Worm (Caenorhabditis elegans): ENCODE measurements around the gene C47E12.3.

C47E12.3 gene

ce11 chrIV:9989416-9989815 lies 12.2 kb downstream of the C47E12.3 start:
- TF ChIP-seq snpc-1.2 (GFP tag; IDR thresholded peaks at IDR 0.05): no peak
- no peak for TF ChIP-seq Y105C5A.15 (GFP tag; IDR thresholded peaks at IDR 0.05)
- no peak for TF ChIP-seq Y48G9A.11 (GFP tag; IDR thresholded peaks at IDR 0.05)
- no peak for TF ChIP-seq dmd-8 (GFP tag; IDR thresholded peaks at IDR 0.05)
- TF ChIP-seq lin-38 (GFP tag; IDR thresholded peaks at IDR 0.05): peak; percentile 36; the same call in 1 of the 2 replicates
- no peak for TF ChIP-seq nhr-42 (GFP tag; IDR thresholded peaks at IDR 0.05)
- no peak for TF ChIP-seq ceh-20 (GFP tag; IDR thresholded peaks at IDR 0.05)
- TF ChIP-seq lim-7 (GFP tag; IDR thresholded peaks at IDR 0.05): no peak
- TF ChIP-seq D1046.2 (GFP tag; IDR thresholded peaks at IDR 0.05): no peak
- no peak for TF ChIP-seq skn-1 (tag; optimal IDR thresholded peaks at IDR 0.05)
- peak; percentile 7 for TF ChIP-seq gei-8 (GFP tag; optimal IDR thresholded peaks at IDR 0.05)
- TF ChIP-seq nhr-25 (tag; optimal IDR thresholded peaks at IDR 0.05; ENCODE audit: borderline replicate concordance, insufficient read depth): no peak
- TF ChIP-seq ctbp-1 (GFP tag; IDR thresholded peaks at IDR 0.05): no peak
- TF ChIP-seq aha-1 (tag): peak; percentile 55
- TF ChIP-seq zfp-3 (GFP tag; conservative IDR thresholded peaks at IDR 0.05): 0 out of 2 replicates have a peak, but pooled peaks have one; percentile 19
- TF ChIP-seq nhr-41 (GFP tag; IDR thresholded peaks at IDR 0.05): no peak
- no peak for TF ChIP-seq hlh-11 (tag; optimal IDR thresholded peaks at IDR 0.05)
- no peak for TF ChIP-seq set-16 (GFP tag; IDR thresholded peaks at IDR 0.05)
- peak; percentile 40 for TF ChIP-seq ama-1 (optimal IDR thresholded peaks at IDR 0.05)
- TF ChIP-seq unc-39 (tag; optimal IDR thresholded peaks at IDR 0.05): no peak
- no peak for TF ChIP-seq daf-16 (GFP tag; optimal IDR thresholded peaks at IDR 0.05)
- no peak for TF ChIP-seq daf-16 (tag; optimal IDR thresholded peaks at IDR 0.05)
- no peak for TF ChIP-seq zip-11 (GFP tag; IDR thresholded peaks at IDR 0.05)
- TF ChIP-seq daf-12 (tag; optimal IDR thresholded peaks at IDR 0.05): no peak
- no peak for TF ChIP-seq lin-15B (tag; optimal IDR thresholded peaks at IDR 0.05)
- no peak for TF ChIP-seq madf-5 (GFP tag; IDR thresholded peaks at IDR 0.05)
- TF ChIP-seq hmg-1.1 (GFP tag; IDR thresholded peaks at IDR 0.05): no peak
- 0 out of 2 replicates have a peak, but pooled peaks have one; percentile 9 for TF ChIP-seq T26A8.4 (GFP tag; IDR thresholded peaks at IDR 0.05)
- no peak for TF ChIP-seq daf-19 (GFP tag; conservative IDR thresholded peaks at IDR 0.05)

- TF ChIP-seq mdt-29 (GFP tag; IDR thresholded peaks at IDR 0.05) (no peak), tag-97 (GFP tag; IDR thresholded peaks at IDR 0.05) (no peak), hif-1 (tag; optimal IDR thresholded peaks at IDR 0.05) (no peak), ctbp-1 (GFP tag; IDR thresholded peaks at IDR 0.05) (no peak), nhr-111 (GFP tag; optimal IDR thresholded peaks at IDR 0.05) (no peak), vab-7 (GFP tag; IDR thresholded peaks at IDR 0.05) (no peak), D1046.2 (GFP tag; IDR thresholded peaks at IDR 0.05) (no peak), pqm-1 (tag; optimal IDR thresholded peaks at IDR 0.05) (no peak), set-16 (GFP tag; IDR thresholded peaks at IDR 0.05) (no peak)
These were observed 18.8 kb downstream of the C47E12.3 start, which contains the start of gene mam-2 for ce11 chrIV:9982895-9983294. Gene mam-2, plus strand, starts transcription at chrIV:9983195.

- TF ChIP-seq mep-1 (tag; optimal IDR thresholded peaks at IDR 0.05) (no peak), nhr-10 (tag; optimal IDR thresholded peaks at IDR 0.05) (no peak), lin-38 (GFP tag; IDR thresholded peaks at IDR 0.05) (peak; percentile 79)
These were observed 19.3 kb downstream of the C47E12.3 start, which contains the start of gene rrp-1 for ce11 chrIV:9982226-9982794. Gene rrp-1, minus strand, starts transcription at chrIV:9982276.
